Worm (Caenorhabditis elegans) whole organism, young adult: ENCODE data around the gene F32D8.3.

Experiments
- B0336.3 ChIP-seq: fragments of 200-800 bp; sonication (Bioruptor generic); IDR thresholded peaks from 2 replicates; pipeline ENCODE4 v1.3.6; 2022; ENCODE audit warnings: missing genetic modification characterization, missing compliant biosample characterization
- D2030.7 ChIP-seq: fragments of 200-800 bp; sonication (Bioruptor generic); IDR thresholded peaks from 2 replicates; pipeline ENCODE4 v1.3.6; 2022; ENCODE audit warnings: missing genetic modification reagents, missing genetic modification characterization, missing compliant biosample characterization
- K11D2.4 ChIP-seq: fragments of 200-800 bp; sonication (Bioruptor generic); IDR thresholded peaks from 2 replicates; pipeline ENCODE4 v1.3.6; 2022; ENCODE audit warnings: missing genetic modification reagents, missing genetic modification characterization, missing compliant biosample characterization
- K12H6.12 ChIP-seq: fragments of 200-800 bp; sonication (Bioruptor generic); optimal IDR thresholded peaks from 2 replicates; lab custom pipeline; 2018; ENCODE audit warnings: mild to moderate bottlenecking, missing genetic modification characterization, missing compliant biosample characterization
- T26A5.8 ChIP-seq: sonication (generic microtip); optimal IDR thresholded peaks from 2 replicates; lab custom pipeline; 2016; ENCODE audit warnings: missing genetic modification characterization, missing compliant biosample characterization
- Y53G8AR.9 ChIP-seq: fragments of 200-800 bp; sonication (Bioruptor generic); conservative IDR thresholded peaks from 2 replicates; pipeline ENCODE4 v1.3.6; 2022; ENCODE audit warnings: missing genetic modification reagents, missing genetic modification characterization, missing compliant biosample characterization
- Y56A3A.18 ChIP-seq: fragments of 200-800 bp; sonication (Bioruptor generic); IDR thresholded peaks from 2 replicates; pipeline ENCODE4 v1.3.6; 2022; ENCODE audit warnings: missing genetic modification reagents, missing genetic modification characterization, missing compliant biosample characterization
- ama-1 ChIP-seq, 3 experiments: fragments of 150-350 bp in 1 of 3; sonication (generic microtip) in 2 of 3; optimal IDR thresholded peaks; 2 replicates each; lab custom pipeline; 2014 to 2018; ENCODE audit warnings: missing biosample characterization in 2 of 3, missing genetic modification characterization in 2 of 3, missing genetic modification reagents in 2 of 3
- aptf-3 ChIP-seq: fragments of 200-800 bp; sonication (Bioruptor generic); IDR thresholded peaks from 2 replicates; pipeline ENCODE4 v1.3.6; 2022; ENCODE audit warnings: missing genetic modification characterization, missing compliant biosample characterization
- atf-7 ChIP-seq: sonication (generic microtip); optimal IDR thresholded peaks from 2 replicates; lab custom pipeline; 2017; ENCODE audit warnings: mild to moderate bottlenecking, missing genetic modification characterization, missing compliant biosample characterization
- attf-5 ChIP-seq: fragments of 200-800 bp; sonication (Bioruptor generic); optimal IDR thresholded peaks from 2 replicates; lab custom pipeline; 2018; ENCODE audit warnings: mild to moderate bottlenecking, missing genetic modification characterization, missing compliant biosample characterization
- attf-6 ChIP-seq: fragments of 200-800 bp; sonication (Bioruptor generic); IDR thresholded peaks from 2 replicates; pipeline ENCODE4 v1.3.6; 2022; ENCODE audit warnings: missing genetic modification reagents, missing genetic modification characterization, missing compliant biosample characterization
- ceh-27 ChIP-seq: fragments of 200-800 bp; sonication (Bioruptor generic); optimal IDR thresholded peaks from 2 replicates; lab custom pipeline; 2018; ENCODE audit warnings: mild to moderate bottlenecking, missing genetic modification characterization, moderate library complexity, missing compliant biosample characterization
- ceh-58 ChIP-seq: fragments of 200-800 bp; sonication (Bioruptor generic); IDR thresholded peaks from 2 replicates; pipeline ENCODE4 v1.3.6; 2022; ENCODE audit warnings: missing genetic modification characterization, missing compliant biosample characterization
- chd-7 ChIP-seq: sonication (generic microtip); optimal IDR thresholded peaks from 2 replicates; lab custom pipeline; 2016; ENCODE audit warnings: mild to moderate bottlenecking, missing genetic modification characterization, moderate library complexity, missing compliant biosample characterization
- egl-44 ChIP-seq: fragments of 200-800 bp; sonication (Bioruptor generic); IDR thresholded peaks from 2 replicates; pipeline ENCODE4 v1.3.6; 2022; ENCODE audit warnings: missing genetic modification reagents, missing genetic modification characterization, missing compliant biosample characterization
- gei-17 ChIP-seq: fragments of 200-800 bp; sonication (Bioruptor generic); optimal IDR thresholded peaks from 2 replicates; lab custom pipeline; 2018; ENCODE audit warnings: mild to moderate bottlenecking, missing genetic modification characterization, missing compliant biosample characterization
- him-1 ChIP-seq: sonication (generic microtip); optimal IDR thresholded peaks from 2 replicates; lab custom pipeline; 2016; ENCODE audit warnings: missing genotype, missing genetic modification reagents, missing genetic modification characterization, missing compliant biosample characterization
- let-526 ChIP-seq: fragments of 200-800 bp; sonication (Bioruptor generic); IDR thresholded peaks from 2 replicates; pipeline ENCODE4 v1.3.6; 2022; ENCODE audit warnings: missing genetic modification reagents, missing genetic modification characterization, missing compliant biosample characterization
- let-607 ChIP-seq, 2 experiments: fragments of 200-800 bp in 1 of 2; sonication (Bioruptor generic) in 1 of 2; sonication (generic microtip) in 1 of 2; optimal IDR thresholded peaks; 2 replicates each; lab custom pipeline; 2016 to 2018; ENCODE audit warnings: mild to moderate bottlenecking in 2 of 2, missing compliant biosample characterization in 2 of 2, missing genetic modification characterization in 2 of 2, moderate library complexity in 2 of 2, missing genotype in 1 of 2
- lin-40 ChIP-seq: sonication (generic microtip); optimal IDR thresholded peaks from 2 replicates; lab custom pipeline; 2016; ENCODE audit warnings: missing genetic modification characterization, mild to moderate bottlenecking, missing compliant biosample characterization, missing genotype, missing genetic modification reagents
- lin-54 ChIP-seq: fragments of 200-800 bp; sonication (Bioruptor generic); optimal IDR thresholded peaks from 2 replicates; lab custom pipeline; 2018; ENCODE audit warnings: mild to moderate bottlenecking, missing genetic modification characterization, missing compliant biosample characterization
- lir-1 ChIP-seq: fragments of 200-800 bp; sonication (Bioruptor generic); conservative IDR thresholded peaks from 2 replicates; pipeline ENCODE4 v1.3.6; 2022; ENCODE audit warnings: missing genetic modification reagents, missing genetic modification characterization, missing compliant biosample characterization
- madf-10 ChIP-seq: sonication (generic microtip); optimal IDR thresholded peaks from 2 replicates; lab custom pipeline; 2016; ENCODE audit warnings: mild to moderate bottlenecking, missing genetic modification characterization, missing compliant biosample characterization
- madf-3 ChIP-seq: fragments of 200-800 bp; sonication (Bioruptor generic); IDR thresholded peaks from 2 replicates; pipeline ENCODE4 v1.3.6; 2022; ENCODE audit warnings: missing genetic modification reagents, missing genetic modification characterization, missing compliant biosample characterization
- nhr-179 ChIP-seq: sonication (generic microtip); optimal IDR thresholded peaks from 2 replicates; lab custom pipeline; 2016; ENCODE audit warnings: mild to moderate bottlenecking, missing genetic modification characterization, missing compliant biosample characterization
- nhr-27 ChIP-seq: fragments of 200-800 bp; sonication (Bioruptor generic); optimal IDR thresholded peaks from 2 replicates; lab custom pipeline; 2018; ENCODE audit warnings: mild to moderate bottlenecking, missing genetic modification characterization, moderate library complexity, missing compliant biosample characterization
- nhr-80 ChIP-seq: sonication (generic microtip); optimal IDR thresholded peaks from 2 replicates; lab custom pipeline; 2016; ENCODE audit warnings: missing genetic modification characterization, missing compliant biosample characterization
- rec-8 ChIP-seq, 2 experiments: sonication (generic microtip); optimal IDR thresholded peaks; 2 replicates each; lab custom pipeline; 2016; ENCODE audit warnings: mild to moderate bottlenecking in 2 of 2, missing genetic modification characterization in 2 of 2, missing genetic modification reagents in 2 of 2, missing genotype in 2 of 2, missing biosample characterization in 1 of 2, missing compliant biosample characterization in 1 of 2, moderate library complexity in 1 of 2
- rpc-1 ChIP-seq, 2 experiments: fragments of 150-350 bp in 1 of 2; sonication (generic microtip) in 1 of 2; optimal IDR thresholded peaks; 2 replicates each; lab custom pipeline; 2014 to 2018; ENCODE audit warnings: missing biosample characterization in 1 of 2, missing genetic modification characterization in 1 of 2, missing genetic modification reagents in 1 of 2, missing genotype in 1 of 2
- snpc-1.3 ChIP-seq: sonication (generic microtip); optimal IDR thresholded peaks from 2 replicates; lab custom pipeline; 2017; ENCODE audit warnings: missing genetic modification characterization, mild to moderate bottlenecking, missing compliant biosample characterization, antibody characterized with exemption, moderate library complexity, missing genotype, missing genetic modification reagents; ENCODE audit not compliant: insufficient read depth
- tbp1 ChIP-seq: fragments of 200-800 bp; sonication (Bioruptor generic); optimal IDR thresholded peaks from 2 replicates; lab custom pipeline; 2018; ENCODE audit warnings: mild to moderate bottlenecking, missing genetic modification characterization, missing compliant biosample characterization
- unc-130 ChIP-seq: sonication (generic microtip); optimal IDR thresholded peaks from 2 replicates; lab custom pipeline; 2016; ENCODE audit warnings: missing genetic modification reagents, missing genetic modification characterization, missing compliant biosample characterization
- unc-62 ChIP-seq: fragments of 150-350 bp; optimal IDR thresholded peaks from 2 replicates; lab custom pipeline; 2014; ENCODE audit warnings: missing biosample characterization, missing genetic modification reagents, missing genetic modification characterization
- ztf-18 ChIP-seq: sonication (generic microtip); optimal IDR thresholded peaks from 2 replicates; lab custom pipeline; 2016; ENCODE audit warnings: missing genotype, mild to moderate bottlenecking, missing genetic modification characterization, missing compliant biosample characterization

F32D8.3 gene

ce11 chrV:10894601-10895000 lies 8.0 kb downstream of the F32D8.3 start, which contains the start of the genes F32D8.14 and F32D8.5 (continued):
- peak; percentile 60 for TF ChIP-seq attf-5
- peak; percentile 69 for TF ChIP-seq lin-54 (GFP tag; lab: Kevin White, UChicago)
- TF ChIP-seq D2030.7, result peak; percentile 69
- TF ChIP-seq Y53G8AR.9 (GFP tag; lab: Robert Waterston, UW), result no peak
- no peak for TF ChIP-seq B0336.3 (GFP tag; lab: Robert Waterston, UW)
- peak; percentile 41 for TF ChIP-seq K12H6.12 (tag; lab: Kevin White, UChicago)
- peak; percentile 84 for TF ChIP-seq ceh-27
- TF ChIP-seq gei-17 (GFP tag; lab: Kevin White, UChicago), result no peak
- no peak for TF ChIP-seq nhr-27
- 0 out of 2 replicates have a peak, but pooled peaks have one; percentile 45 for TF ChIP-seq K11D2.4 (GFP tag; lab: Robert Waterston, UW)
- TF ChIP-seq, all 124 proteins: peak for 37

ce11 chrV:10896295-10896694 lies 9.7 kb downstream of the F32D8.3 start, which contains the start of gene F32D8.13:
Gene F32D8.13, minus strand, starts transcription at chrV:10896543.
- no peak for TF ChIP-seq nhr-80 (tag; lab: Kevin White, UChicago)
- no peak for TF ChIP-seq lir-1
- no peak for TF ChIP-seq aptf-3 (GFP tag; lab: Robert Waterston, UW)
- TF ChIP-seq let-526, result no peak
- TF ChIP-seq egl-44, result no peak
- no peak for TF ChIP-seq tbp1 (GFP tag; lab: Kevin White, UChicago)
- peak; percentile 58 for TF ChIP-seq ama-1 (optimal IDR thresholded peaks at IDR 0.05; lab: Kevin White, UChicago)
- no peak for TF ChIP-seq ama-1 (GFP tag; optimal IDR thresholded peaks at IDR 0.05; lab: Kevin White, UChicago)
- TF ChIP-seq attf-6 (GFP tag; lab: Robert Waterston, UW), result 0 out of 2 replicates have a peak, but pooled peaks have one; percentile 41
- 0 out of 2 replicates have a peak, but pooled peaks have one; percentile 26 for TF ChIP-seq B0336.3 (GFP tag; lab: Robert Waterston, UW)
- TF ChIP-seq let-607 (tag; optimal IDR thresholded peaks at IDR 0.05; lab: Kevin White, UChicago), result peak in 1 of 2 experiments; percentile 40
- no peak for TF ChIP-seq nhr-179
- TF ChIP-seq Y53G8AR.9 (GFP tag; lab: Robert Waterston, UW), result no peak
- no peak for TF ChIP-seq T26A5.8 (tag; lab: Kevin White, UChicago)
- peak; percentile 7 for TF ChIP-seq atf-7 (tag; lab: Kevin White, UChicago)
- no peak for TF ChIP-seq rec-8 (tag; optimal IDR thresholded peaks at IDR 0.05; lab: Kevin White, UChicago)
- 0 out of 2 replicates have a peak, but pooled peaks have one; percentile 33 for TF ChIP-seq Y56A3A.18 (GFP tag; lab: Robert Waterston, UW)
- no peak for TF ChIP-seq rpc-1 (optimal IDR thresholded peaks at IDR 0.05; lab: Kevin White, UChicago)
- no peak for TF ChIP-seq rpc-1 (tag; optimal IDR thresholded peaks at IDR 0.05; lab: Kevin White, UChicago)
- TF ChIP-seq lin-40, result no peak
- TF ChIP-seq chd-7 (tag; lab: Kevin White, UChicago), result no peak
- 0 out of 2 replicates have a peak, but pooled peaks have one; percentile 3 for TF ChIP-seq madf-3
- no peak for TF ChIP-seq madf-10
- no peak for TF ChIP-seq snpc-1.3
- TF ChIP-seq him-1 (tag; lab: Kevin White, UChicago), result no peak
- no peak for TF ChIP-seq unc-62 (GFP tag; lab: Kevin White, UChicago)
- no peak for TF ChIP-seq unc-130 (GFP tag; lab: Kevin White, UChicago)

DNA sequence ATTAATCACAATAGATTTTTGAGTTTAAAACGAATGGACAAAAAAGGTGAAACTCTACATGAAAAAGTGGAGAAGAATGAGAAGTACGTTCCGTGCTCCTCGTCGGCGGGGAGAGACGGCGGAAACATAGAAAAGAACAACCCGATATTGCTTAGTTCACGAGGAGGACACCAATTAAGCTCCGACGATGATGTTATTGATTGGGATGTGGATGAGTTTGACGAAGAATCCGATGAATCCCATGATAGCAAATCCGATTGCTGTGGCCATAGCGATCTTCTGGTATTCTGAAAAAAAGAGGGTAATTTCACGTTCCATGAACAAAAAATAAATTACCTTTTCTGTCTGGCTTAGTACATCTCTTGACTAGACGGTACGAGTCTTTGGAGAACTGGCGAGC lies 10.1 kb downstream of the F32D8.3 start:
- TF ChIP-seq ztf-18 (tag; lab: Kevin White, UChicago) (no peak), Y56A3A.18 (GFP tag; lab: Robert Waterston, UW) (0 out of 2 replicates have a peak, but pooled peaks have one; percentile 10), gei-17 (GFP tag; lab: Kevin White, UChicago) (no peak), lir-1 (no peak), ceh-58 (GFP tag; lab: Robert Waterston, UW) (0 out of 2 replicates have a peak, but pooled peaks have one; percentile 5)
